Fruit fly (Drosophila melanogaster): Measurements from ENCODE around the gene Cyp4d8.

dm6 chr3L:7539736-7540135, 43.7 kb upstream of the Cyp4d8 start, which contains the start of gene CG16998:
- TF ChIP-seq usp (GFP tag; optimal IDR thresholded peaks at IDR 0.05), result no peak
- no peak for TF ChIP-seq CG8478 (optimal IDR thresholded peaks at IDR 0.05)
- TF ChIP-seq psq (optimal IDR thresholded peaks at IDR 0.05), result no peak

Measured in whole organism.